Worm (Caenorhabditis elegans) whole organism, L1 larva: ENCODE measurements around the gene thk-1.
A peak's percentile ranks its signal among the peaks of the same experiment; 100 is the strongest.

Experiments used
- C04F5.9 ChIP-seq: sonication (generic microtip); optimal IDR thresholded peaks from 2 replicates; lab custom pipeline; 2016; ENCODE audit warnings: missing genetic modification characterization, missing compliant biosample characterization
- C16A3.4 ChIP-seq: fragments of 150-350 bp; optimal IDR thresholded peaks from 2 replicates; lab custom pipeline; 2014; ENCODE audit warnings: missing biosample characterization, missing genetic modification characterization
- C34B4.2 ChIP-seq: sonication (generic microtip); optimal IDR thresholded peaks from 2 replicates; lab custom pipeline; 2017; ENCODE audit warnings: mild to moderate bottlenecking, missing genetic modification characterization, missing compliant biosample characterization
- ceh-90 ChIP-seq: sonication (generic microtip); optimal IDR thresholded peaks from 2 replicates; lab custom pipeline; 2016; ENCODE audit warnings: missing genetic modification characterization, missing compliant biosample characterization
- dpl-1 ChIP-seq, 3 experiments: fragments of 150-350 bp in 2 of 3; sonication (generic microtip) in 1 of 3; optimal IDR thresholded peaks; 2 replicates each; lab custom pipeline; 2014 to 2017; ENCODE audit warnings: missing biosample characterization in 3 of 3, missing genetic modification characterization in 3 of 3, missing genetic modification reagents in 3 of 3
- efl-1 ChIP-seq, 4 experiments: fragments of 150-350 bp; optimal IDR thresholded peaks in 3 of 4; peaks in 1 of 4; 1 replicate in 1 of 4; 2 replicates in 3 of 4; lab custom pipeline; 2014; ENCODE audit warnings: missing biosample characterization in 2 of 4, missing genetic modification characterization in 2 of 4, missing genetic modification reagents in 2 of 4
- elt-2 ChIP-seq: sonication (generic microtip); optimal IDR thresholded peaks from 2 replicates; lab custom pipeline; 2016; ENCODE audit warnings: missing genetic modification characterization, mild to moderate bottlenecking, inconsistent platforms, missing compliant biosample characterization, missing genetic modification reagents
- elt-3 ChIP-seq, 6 experiments: fragments of 150-350 bp in 1 of 6; sonication (generic microtip); optimal IDR thresholded peaks; 2 replicates each; lab custom pipeline; 2017 to 2018; ENCODE audit warnings: missing biosample characterization in 6 of 6, missing genetic modification characterization in 6 of 6, inconsistent platforms in 1 of 6
- fos-1 ChIP-seq: fragments of 150-350 bp; optimal IDR thresholded peaks from 2 replicates; lab custom pipeline; 2014; ENCODE audit warnings: missing biosample characterization, missing genetic modification characterization
- hlh-17 ChIP-seq: fragments of 200-800 bp; sonication (Bioruptor generic); optimal IDR thresholded peaks from 2 replicates; lab custom pipeline; 2018; ENCODE audit warnings: missing genetic modification characterization, mild to moderate bottlenecking, missing compliant biosample characterization, moderate library complexity, borderline replicate concordance
- irx-1 ChIP-seq: sonication (generic microtip); optimal IDR thresholded peaks from 2 replicates; lab custom pipeline; 2016; ENCODE audit warnings: missing genetic modification characterization, missing compliant biosample characterization
- jun-1 ChIP-seq: fragments of 150-350 bp; optimal IDR thresholded peaks from 2 replicates; lab custom pipeline; 2014; ENCODE audit warnings: missing biosample characterization, missing genetic modification reagents, missing genetic modification characterization
- lin-14 ChIP-seq: fragments of 200-800 bp; sonication (Bioruptor generic); optimal IDR thresholded peaks from 2 replicates; lab custom pipeline; 2018; ENCODE audit warnings: mild to moderate bottlenecking, missing genetic modification characterization, moderate library complexity, missing compliant biosample characterization
- lin-35 ChIP-seq, 2 experiments: fragments of 150-350 bp; optimal IDR thresholded peaks; 2 replicates each; lab custom pipeline; 2014; ENCODE audit warnings: missing biosample characterization in 2 of 2, missing genetic modification characterization in 2 of 2, missing genetic modification reagents in 2 of 2
- lir-3 ChIP-seq: sonication (generic microtip); optimal IDR thresholded peaks from 2 replicates; lab custom pipeline; 2016; ENCODE audit warnings: mild to moderate bottlenecking, missing genetic modification characterization, moderate library complexity, missing compliant biosample characterization; ENCODE audit not compliant: poor library complexity
- mdl-1 ChIP-seq, 2 experiments: fragments of 150-350 bp; optimal IDR thresholded peaks; 2 replicates each; lab custom pipeline; 2014 to 2017; ENCODE audit warnings: missing biosample characterization in 2 of 2, missing genetic modification characterization in 2 of 2, inconsistent platforms in 1 of 2
- nhr-20 ChIP-seq: sonication (generic microtip); optimal IDR thresholded peaks from 2 replicates; lab custom pipeline; 2016; ENCODE audit warnings: mild to moderate bottlenecking, missing genetic modification characterization, missing compliant biosample characterization
- nhr-47 ChIP-seq: sonication (generic microtip); optimal IDR thresholded peaks from 2 replicates; lab custom pipeline; 2016; ENCODE audit warnings: mild to moderate bottlenecking, missing genetic modification characterization, moderate library complexity, missing compliant biosample characterization
- nhr-71 ChIP-seq: sonication (generic microtip); optimal IDR thresholded peaks from 2 replicates; lab custom pipeline; 2016; ENCODE audit warnings: mild to moderate bottlenecking, missing genetic modification characterization, moderate library complexity, missing compliant biosample characterization
- nhr-85 ChIP-seq: sonication (generic microtip); peaks from one replicate; lab custom pipeline; 2016; ENCODE audit warnings: missing genetic modification characterization, inconsistent platforms, missing compliant biosample characterization
- pag-3 ChIP-seq: sonication (generic microtip); optimal IDR thresholded peaks from 2 replicates; lab custom pipeline; 2017; ENCODE audit warnings: missing genetic modification characterization, mild to moderate bottlenecking, missing compliant biosample characterization, antibody characterized with exemption, borderline replicate concordance; ENCODE audit not compliant: insufficient read depth
- pqm-1 ChIP-seq: sonication (generic microtip); optimal IDR thresholded peaks from 3 replicates; lab custom pipeline; 2017; ENCODE audit warnings: missing biosample characterization, missing genetic modification characterization
- rnt-1 ChIP-seq: sonication (generic microtip); optimal IDR thresholded peaks from 2 replicates; lab custom pipeline; 2016; ENCODE audit warnings: mild to moderate bottlenecking, missing genetic modification characterization, moderate library complexity, missing compliant biosample characterization
- skn-1 ChIP-seq: fragments of 150-350 bp; optimal IDR thresholded peaks from 2 replicates; lab custom pipeline; 2014; ENCODE audit warnings: missing biosample characterization, missing genetic modification characterization
- snu-23 ChIP-seq: sonication (generic microtip); optimal IDR thresholded peaks from 2 replicates; lab custom pipeline; 2016; ENCODE audit warnings: missing genetic modification characterization, missing compliant biosample characterization
- swsn-7 ChIP-seq: sonication (generic microtip); optimal IDR thresholded peaks from 2 replicates; lab custom pipeline; 2016; ENCODE audit warnings: missing genetic modification characterization, missing compliant biosample characterization
- unc-30 ChIP-seq: sonication (generic microtip); optimal IDR thresholded peaks from 2 replicates; lab custom pipeline; 2017; ENCODE audit warnings: missing biosample characterization, missing genetic modification characterization
- xbp-1 ChIP-seq: sonication (generic microtip); optimal IDR thresholded peaks from 2 replicates; lab custom pipeline; 2016; ENCODE audit warnings: missing genetic modification characterization, missing compliant biosample characterization
- zip-4 ChIP-seq: fragments of 200-800 bp; sonication (Bioruptor generic); optimal IDR thresholded peaks from 2 replicates; lab custom pipeline; 2018; ENCODE audit warnings: mild to moderate bottlenecking, missing genetic modification characterization, moderate library complexity, missing compliant biosample characterization

The thk-1 gene

DNA sequence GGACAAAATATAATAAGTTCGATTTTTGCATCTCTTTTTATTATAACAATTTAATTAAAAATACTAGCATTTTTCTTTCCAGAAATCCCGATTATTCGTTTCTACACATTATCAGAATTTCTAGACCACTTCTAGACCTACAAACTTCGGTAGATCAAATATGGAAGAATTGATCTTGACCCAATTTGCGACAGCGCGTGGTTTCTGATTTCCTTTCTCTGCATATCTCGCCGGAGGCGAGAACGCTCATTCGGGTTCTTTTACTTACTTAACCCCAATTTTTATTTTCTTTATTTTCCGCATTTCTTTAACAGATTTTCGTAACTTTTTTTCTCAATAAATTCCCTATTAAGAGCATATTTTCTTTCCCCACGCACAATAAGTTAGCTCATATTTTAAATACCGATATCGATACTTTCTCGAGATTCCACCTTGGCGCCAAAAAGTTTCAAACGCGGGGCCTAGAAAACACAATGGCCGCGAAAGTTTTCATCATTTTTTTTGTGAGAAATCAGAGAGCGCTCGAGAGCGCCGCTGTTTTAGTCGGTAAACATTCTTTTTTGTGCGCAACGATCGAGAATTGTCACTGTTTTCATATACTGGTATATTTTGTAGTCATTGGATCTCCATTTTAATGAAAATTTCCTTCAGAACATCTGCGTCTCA lies 38.8 kb downstream of the thk-1 start (continued):
- peak; percentile 8 for TF ChIP-seq xbp-1
- TF ChIP-seq snu-23 (GFP tag; lab: Kevin White, UChicago), result peak; percentile 45
- TF ChIP-seq rnt-1, result peak; percentile 61
- no peak for TF ChIP-seq irx-1 (tag; lab: Kevin White, UChicago)
- TF ChIP-seq unc-30 (tag; lab: Kevin White, UChicago), result no peak
- no peak for TF ChIP-seq C34B4.2 (tag; lab: Kevin White, UChicago)
- peak; percentile 1 for TF ChIP-seq swsn-7 (tag; lab: Kevin White, UChicago)
- TF ChIP-seq lir-3, result peak; percentile 40
- TF ChIP-seq lin-35 (GFP tag; optimal IDR thresholded peaks at IDR 0.05; lab: Kevin White, UChicago), result peak; percentile 81 to 91
- no peak for TF ChIP-seq zip-4
- TF ChIP-seq C04F5.9 (tag; lab: Kevin White, UChicago), result no peak
- peak; percentile 83 to 92 for TF ChIP-seq efl-1 (optimal IDR thresholded peaks at IDR 0.05; lab: Kevin White, UChicago)
- peak; percentile 86 to 98 for TF ChIP-seq efl-1 (GFP tag; optimal IDR thresholded peaks at IDR 0.05 in 1 of 2; lab: Kevin White, UChicago)
- TF ChIP-seq C16A3.4 (tag; lab: Kevin White, UChicago), result peak; percentile 21
- TF ChIP-seq lin-14 (GFP tag; lab: Kevin White, UChicago), result peak; percentile 52
- TF ChIP-seq dpl-1 (GFP tag; optimal IDR thresholded peaks at IDR 0.05; lab: Kevin White, UChicago), result peak; percentile 71 to 87 (median 85)
- peak in 1 of 6 experiments; percentile 7 for TF ChIP-seq elt-3 (tag; optimal IDR thresholded peaks at IDR 0.05; lab: Kevin White, UChicago)
- peak; percentile 50 for TF ChIP-seq skn-1 (tag; lab: Kevin White, UChicago)
- TF ChIP-seq pag-3 (tag; lab: Kevin White, UChicago), result no peak
- TF ChIP-seq hlh-17, result no peak
- TF ChIP-seq mdl-1 (tag; optimal IDR thresholded peaks at IDR 0.05; lab: Kevin White, UChicago), result no peak
- TF ChIP-seq ceh-90 (tag; lab: Kevin White, UChicago), result peak; percentile 61

DNA sequence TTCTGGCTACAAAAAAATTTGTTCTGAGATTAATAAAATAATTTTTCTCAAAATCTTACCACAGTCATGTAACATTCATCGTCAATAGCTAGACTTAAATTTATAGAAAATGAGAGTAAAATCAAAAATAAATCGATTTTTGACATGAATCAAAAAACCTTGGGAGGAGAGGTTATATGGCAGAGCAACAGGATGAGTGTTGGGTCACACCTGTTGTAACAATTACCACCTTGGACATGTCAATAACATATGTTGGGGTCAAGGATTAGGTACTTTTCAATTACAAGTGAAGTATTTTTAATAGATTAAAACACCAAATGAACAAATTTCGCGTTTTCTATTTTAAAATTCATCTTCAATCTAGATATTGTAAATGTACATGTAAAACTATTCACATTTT lies 39.7 kb downstream of the thk-1 start, which contains the start of gene lipl-7:
TSS of gene lipl-7 (minus strand) at position 165 of the 400 bp plus-strand sequence.
- peak; percentile 53 for TF ChIP-seq nhr-85 (tag; lab: Kevin White, UChicago)
- TF ChIP-seq nhr-71 (tag; lab: Kevin White, UChicago), result peak; percentile 11
- TF ChIP-seq pag-3 (tag; lab: Kevin White, UChicago), result no peak

DNA sequence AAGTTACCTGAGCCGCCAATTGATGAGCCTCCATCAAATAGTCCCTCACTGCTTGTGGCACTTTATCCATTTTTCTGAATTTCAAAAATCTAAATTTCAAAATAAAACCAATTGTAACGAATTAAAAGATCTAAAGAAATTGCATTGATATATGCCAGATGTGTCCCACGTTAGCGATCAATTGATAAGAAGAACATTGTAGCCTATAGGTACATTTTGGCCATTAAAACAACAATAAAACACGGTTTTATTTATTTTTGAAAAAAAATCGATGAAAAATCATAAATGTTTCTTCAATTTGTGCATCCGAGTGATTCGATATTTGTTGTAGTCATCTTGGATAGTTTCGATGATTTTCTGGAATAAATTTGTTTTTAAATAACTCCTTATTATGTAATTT lies 42.3 kb downstream of the thk-1 start, which contains the start of gene ech-8:
TSS of gene ech-8 (minus strand) at position 132 of the 400 bp plus-strand sequence.
- TF ChIP-seq elt-3 (tag; optimal IDR thresholded peaks at IDR 0.05; lab: Kevin White, UChicago), result peak in 1 of 6 experiments; percentile 5
- TF ChIP-seq nhr-20 (tag; lab: Kevin White, UChicago), result peak; percentile 13
- TF ChIP-seq fos-1 (tag; lab: Kevin White, UChicago), result no peak

- TF ChIP-seq pqm-1 (tag; lab: Kevin White, UChicago), result no peak
- peak; percentile 68 for TF ChIP-seq elt-2
- TF ChIP-seq jun-1 (tag; lab: Kevin White, UChicago), result peak; percentile 32
Observed at ce11 chrIV:10236106-10236505, 45.3 kb downstream of the thk-1 start.

ce11 chrIV:10235279-10235829 lies 46.0 kb downstream of the thk-1 start, which contains the start of gene ech-9:
Gene ech-9, minus strand, starts transcription at chrIV:10235329.
- TF ChIP-seq nhr-47 (tag; lab: Kevin White, UChicago), result no peak
- peak; percentile 39 for TF ChIP-seq elt-2
